Fruit fly (Drosophila melanogaster): Measurements from ENCODE around the gene CG10654.

DNA sequence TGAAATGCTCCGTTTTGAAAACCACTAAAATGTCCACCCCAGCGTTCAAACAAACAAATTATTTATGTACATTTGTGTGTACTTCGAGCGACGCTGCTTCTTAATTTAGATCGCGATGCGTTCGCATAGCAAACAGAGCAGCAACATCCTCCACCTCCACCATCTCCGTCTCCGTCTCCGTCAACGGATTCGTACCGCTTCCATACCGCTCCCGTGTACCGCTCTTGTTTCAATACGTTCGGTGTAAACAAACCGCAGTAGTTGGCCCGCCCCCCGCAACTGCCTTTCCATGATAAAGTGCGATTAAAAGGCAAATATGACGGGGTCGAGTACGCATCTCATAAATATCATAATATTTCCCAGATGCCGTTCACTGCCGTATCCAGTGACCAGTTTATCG, 25.4 kb downstream of the CG10654 start, which contains the start of gene CG33725:
- TF ChIP-seq CG12236 (GFP tag; optimal IDR thresholded peaks at IDR 0.05) = no peak
- TF ChIP-seq danr (GFP tag; IDR thresholded peaks at IDR 0.05) = no peak
